Fruit fly (Drosophila melanogaster) whole organism, pupa: ENCODE data around the gene CG9331.

Source experiments
- CG10348 ChIP-seq: fragments of 200-800 bp; sonication (Bioruptor generic); IDR thresholded peaks from 2 replicates; pipeline ENCODE4 v1.3.6; 2022; ENCODE audit warnings: missing biosample characterization, missing genetic modification characterization
- CG12605 ChIP-seq: fragments of 200-800 bp; sonication (Bioruptor generic); IDR thresholded peaks from 2 replicates; pipeline ENCODE4 v1.3.6; 2022; ENCODE audit warnings: missing biosample characterization, missing genetic modification characterization
- CG13204 ChIP-seq: fragments of 200-800 bp; sonication (Bioruptor generic); optimal IDR thresholded peaks from 2 replicates; lab custom pipeline; 2018; ENCODE audit warnings: missing biosample characterization, mild to moderate bottlenecking, missing genetic modification characterization, moderate library complexity
- CG14655 ChIP-seq: fragments of 200-800 bp; sonication (Bioruptor generic); optimal IDR thresholded peaks from 3 replicates; lab custom pipeline; 2017; ENCODE audit warnings: mild to moderate bottlenecking, missing biosample characterization, missing genetic modification reagents, missing genetic modification characterization
- CG15710 ChIP-seq: fragments of 200-800 bp; sonication (Bioruptor generic); optimal IDR thresholded peaks from 2 replicates; lab custom pipeline; 2018; ENCODE audit warnings: missing biosample characterization, mild to moderate bottlenecking, missing genetic modification characterization, moderate library complexity
- CG17806 ChIP-seq: fragments of 200-800 bp; sonication (Bioruptor generic); optimal IDR thresholded peaks from 2 replicates; lab custom pipeline; 2018; ENCODE audit warnings: missing biosample characterization, mild to moderate bottlenecking, missing genetic modification characterization, moderate library complexity
- CG32121 ChIP-seq: fragments of 200-800 bp; sonication (Bioruptor generic); IDR thresholded peaks from 2 replicates; pipeline ENCODE4 v1.3.6; 2022; ENCODE audit warnings: missing biosample characterization, missing genetic modification characterization
- CG34367 ChIP-seq: fragments of 200-800 bp; sonication (Bioruptor generic); optimal IDR thresholded peaks from 2 replicates; lab custom pipeline; 2018; ENCODE audit warnings: missing biosample characterization, mild to moderate bottlenecking, missing genetic modification characterization
- CG4496 ChIP-seq: fragments of 200-800 bp; sonication (Bioruptor generic); IDR thresholded peaks from 3 replicates; pipeline ENCODE4 v1.3.6; 2022; ENCODE audit warnings: missing biosample characterization, missing genetic modification characterization
- CG8159 ChIP-seq: fragments of 200-800 bp; sonication (Bioruptor generic); optimal IDR thresholded peaks from 3 replicates; lab custom pipeline; 2018; ENCODE audit warnings: missing biosample characterization, mild to moderate bottlenecking, missing genetic modification characterization, moderate library complexity
- CG8301 ChIP-seq: fragments of 200-800 bp; sonication (Bioruptor generic); optimal IDR thresholded peaks from 2 replicates; lab custom pipeline; 2018; ENCODE audit warnings: missing biosample characterization, mild to moderate bottlenecking, missing genetic modification characterization
- CG9948 ChIP-seq: fragments of 200-800 bp; sonication (Bioruptor generic); optimal IDR thresholded peaks from 2 replicates; lab custom pipeline; 2018; ENCODE audit warnings: missing biosample characterization, mild to moderate bottlenecking, missing genetic modification characterization, moderate library complexity
- D1 ChIP-seq: fragments of 200-800 bp; sonication (Bioruptor generic); optimal IDR thresholded peaks from 2 replicates; lab custom pipeline; 2018; ENCODE audit warnings: missing biosample characterization, mild to moderate bottlenecking, missing genetic modification characterization, moderate library complexity
- EcR ChIP-seq: fragments of 200-800 bp; sonication (Bioruptor generic); optimal IDR thresholded peaks from 3 replicates; lab custom pipeline; 2019; ENCODE audit warnings: missing biosample characterization, missing genetic modification characterization, mild to moderate bottlenecking, moderate library complexity, missing genetic modification reagents
- Ets98B ChIP-seq: fragments of 200-800 bp; sonication (Bioruptor generic); IDR thresholded peaks from 2 replicates; pipeline ENCODE4 v1.3.6; 2022; ENCODE audit warnings: missing biosample characterization, missing genetic modification characterization
- Pif1A ChIP-seq: fragments of 200-800 bp; sonication (Bioruptor generic); optimal IDR thresholded peaks from 3 replicates; lab custom pipeline; 2016; ENCODE audit warnings: missing biosample characterization, missing genetic modification characterization
- Pif1B ChIP-seq: fragments of 200-800 bp; sonication (Bioruptor generic); optimal IDR thresholded peaks from 3 replicates; lab custom pipeline; 2016; ENCODE audit warnings: missing biosample characterization, missing genetic modification characterization
- Snoo ChIP-seq: fragments of 200-800 bp; sonication (Bioruptor generic); optimal IDR thresholded peaks from 3 replicates; lab custom pipeline; 2017; ENCODE audit warnings: missing biosample characterization, mild to moderate bottlenecking, missing genetic modification characterization, inconsistent platforms
- fd96Ca ChIP-seq: fragments of 200-800 bp; sonication (Bioruptor generic); IDR thresholded peaks from 3 replicates; pipeline ENCODE4 v1.3.6; 2022; ENCODE audit warnings: missing biosample characterization, missing genetic modification characterization
- gl ChIP-seq: fragments of 200-800 bp; sonication (Bioruptor generic); optimal IDR thresholded peaks from 2 replicates; lab custom pipeline; 2018; ENCODE audit warnings: missing biosample characterization, mild to moderate bottlenecking, missing genetic modification characterization
- rn ChIP-seq: fragments of 200-800 bp; sonication (Bioruptor generic); IDR thresholded peaks from 2 replicates; pipeline ENCODE4 v1.3.6; 2022; ENCODE audit warnings: missing biosample characterization, missing genetic modification characterization

The CG9331 gene

dm6 chr2L:20816140-20816539, 6.5 kb upstream of the CG9331 start, which contains the start of gene CG33322:
Gene CG33322, minus strand, starts transcription at chr2L:20816240.
- no peak for TF ChIP-seq Snoo (tag; lab: Kevin White, UChicago)
- no peak for TF ChIP-seq CG10348 (GFP tag; lab: Robert Waterston, UW)
- TF ChIP-seq CG32121 (GFP tag; lab: Robert Waterston, UW): no peak
- TF ChIP-seq Pif1A (GFP tag; lab: Kevin White, UChicago): no peak
- no peak for TF ChIP-seq fd96Ca (GFP tag; lab: Robert Waterston, UW)
- no peak for TF ChIP-seq CG4496
- no peak for TF ChIP-seq CG12605
- no peak for TF ChIP-seq CG17806 (tag; lab: Kevin White, UChicago)
- TF ChIP-seq, all 21 proteins: peak for 0

- no peak for TF ChIP-seq CG8301 (tag; lab: Kevin White, UChicago)
- TF ChIP-seq CG9948 (tag; lab: Kevin White, UChicago): no peak
- no peak for TF ChIP-seq Pif1A (GFP tag; lab: Kevin White, UChicago)
- no peak for TF ChIP-seq CG13204 (GFP tag; lab: Kevin White, UChicago)
- TF ChIP-seq gl (tag; lab: Kevin White, UChicago): no peak
- TF ChIP-seq Snoo (tag; lab: Kevin White, UChicago): no peak
- no peak for TF ChIP-seq CG15710
- TF ChIP-seq fd96Ca (GFP tag; lab: Robert Waterston, UW): no peak
- no peak for TF ChIP-seq rn (GFP tag; lab: Robert Waterston, UW)
- no peak for TF ChIP-seq CG10348 (GFP tag; lab: Robert Waterston, UW)
- TF ChIP-seq D1 (tag; lab: Kevin White, UChicago): no peak
- TF ChIP-seq CG32121 (GFP tag; lab: Robert Waterston, UW): no peak
- no peak for TF ChIP-seq CG14655
- no peak for TF ChIP-seq Ets98B
- TF ChIP-seq CG34367 (tag; lab: Kevin White, UChicago): no peak
- no peak for TF ChIP-seq EcR
- TF ChIP-seq CG8159: no peak
- no peak for TF ChIP-seq CG17806 (tag; lab: Kevin White, UChicago)
These were observed 5.5 kb upstream of the CG9331 start, which contains the start of gene CheB38b for dm6 chr2L:20817170-20817569. Gene CheB38b, minus strand, starts transcription at chr2L:20817270.

- no peak for TF ChIP-seq CG8301 (tag; lab: Kevin White, UChicago)
- no peak for TF ChIP-seq CG8159
- TF ChIP-seq Ets98B: no peak
- no peak for TF ChIP-seq CG9948 (tag; lab: Kevin White, UChicago)
- no peak for TF ChIP-seq CG15710
- TF ChIP-seq gl (tag; lab: Kevin White, UChicago): no peak
- no peak for TF ChIP-seq CG10348 (GFP tag; lab: Robert Waterston, UW)
- no peak for TF ChIP-seq CG17806 (tag; lab: Kevin White, UChicago)
- TF ChIP-seq D1 (tag; lab: Kevin White, UChicago): no peak
- no peak for TF ChIP-seq Pif1B (GFP tag; lab: Kevin White, UChicago)
- TF ChIP-seq Snoo (tag; lab: Kevin White, UChicago): no peak
- TF ChIP-seq CG32121 (GFP tag; lab: Robert Waterston, UW): no peak
- TF ChIP-seq CG13204 (GFP tag; lab: Kevin White, UChicago): no peak
- TF ChIP-seq CG12605: no peak
- TF ChIP-seq CG34367 (tag; lab: Kevin White, UChicago): no peak
- no peak for TF ChIP-seq Pif1A (GFP tag; lab: Kevin White, UChicago)
- no peak for TF ChIP-seq CG4496
- no peak for TF ChIP-seq fd96Ca (GFP tag; lab: Robert Waterston, UW)
These were observed 4.2 kb upstream of the CG9331 start, which contains the start of gene CheB38a for dm6 chr2L:20818432-20818831. Gene CheB38a, minus strand, starts transcription at chr2L:20818532.

- TF ChIP-seq CG14655: no peak
- no peak for TF ChIP-seq CG32121 (GFP tag; lab: Robert Waterston, UW)
- TF ChIP-seq D1 (tag; lab: Kevin White, UChicago): no peak
- TF ChIP-seq CG4496: no peak
- TF ChIP-seq Ets98B: no peak
These were observed 1.9 kb upstream of the CG9331 start, which contains the start of gene CheB38c for dm6 chr2L:20820767-20821166. Gene CheB38c, minus strand, starts transcription at chr2L:20820867.

dm6 chr2L:20821249-20822024, 1.2 kb upstream of the CG9331 start:
- peak; percentile 95 for TF ChIP-seq CG13204 (GFP tag; lab: Kevin White, UChicago)
- no peak for TF ChIP-seq CG34367 (tag; lab: Kevin White, UChicago)
- no peak for TF ChIP-seq rn (GFP tag; lab: Robert Waterston, UW)
- no peak for TF ChIP-seq D1 (tag; lab: Kevin White, UChicago)
- peak; percentile 86 for TF ChIP-seq CG4496
- TF ChIP-seq Snoo (tag; lab: Kevin White, UChicago): peak; percentile 10
- no peak for TF ChIP-seq CG10348 (GFP tag; lab: Robert Waterston, UW)
- peak; percentile 54 for TF ChIP-seq CG14655
- TF ChIP-seq CG32121 (GFP tag; lab: Robert Waterston, UW): peak; percentile 52; the same call in 1 of the 2 replicates
- TF ChIP-seq Pif1B (GFP tag; lab: Kevin White, UChicago): peak; percentile 18
- peak; percentile 76; the same call in 1 of the 2 replicates for TF ChIP-seq Ets98B
- TF ChIP-seq CG9948 (tag; lab: Kevin White, UChicago): no peak
- TF ChIP-seq CG8159: peak; percentile 59
- peak; percentile 26 for TF ChIP-seq gl (tag; lab: Kevin White, UChicago)
- peak; percentile 34 for TF ChIP-seq CG17806 (tag; lab: Kevin White, UChicago)
- no peak; the same call in 1 of the 2 replicates for TF ChIP-seq CG12605
- TF ChIP-seq fd96Ca (GFP tag; lab: Robert Waterston, UW): peak; percentile 33
- peak; percentile 46 for TF ChIP-seq CG8301 (tag; lab: Kevin White, UChicago)
- TF ChIP-seq CG15710: no peak
- peak; percentile 63 for TF ChIP-seq EcR
- TF ChIP-seq Pif1A (GFP tag; lab: Kevin White, UChicago): peak; percentile 75
